Worm (Caenorhabditis elegans) whole organism, midembryonic: ENCODE data around the gene C34F6.11.

ENCODE experiments used
- T22C8.4 ChIP-seq: fragments of 200-800 bp; sonication (Bioruptor generic); IDR thresholded peaks from 2 replicates; pipeline ENCODE4 v1.3.6; 2022; ENCODE audit warnings: missing genetic modification characterization, missing compliant biosample characterization
- cog-1 ChIP-seq: sonication (generic microtip); optimal IDR thresholded peaks from 2 replicates; lab custom pipeline; 2016; ENCODE audit warnings: missing genetic modification characterization, missing compliant biosample characterization
- flt-1 ChIP-seq: fragments of 200-800 bp; sonication (Bioruptor generic); IDR thresholded peaks from 2 replicates; pipeline ENCODE4 v1.3.6; 2022; ENCODE audit warnings: missing genetic modification characterization, missing compliant biosample characterization
- klf-2 ChIP-seq: fragments of 200-800 bp; sonication (Bioruptor generic); conservative IDR thresholded peaks from 2 replicates; pipeline ENCODE4 v1.3.6; 2022; ENCODE audit warnings: missing genetic modification reagents, missing genetic modification characterization, missing compliant biosample characterization
- med-1 ChIP-seq: sonication (generic microtip); optimal IDR thresholded peaks from 2 replicates; lab custom pipeline; 2017; ENCODE audit warnings: missing genetic modification characterization, mild to moderate bottlenecking, missing compliant biosample characterization, antibody characterized with exemption, missing genetic modification reagents; ENCODE audit not compliant: insufficient read depth
- ref-1 ChIP-seq: fragments of 200-800 bp; sonication (Bioruptor generic); conservative IDR thresholded peaks from 2 replicates; pipeline ENCODE4 v1.3.6; 2022; ENCODE audit warnings: missing genetic modification reagents, missing genetic modification characterization, missing compliant biosample characterization
- tab-1 ChIP-seq: fragments of 200-800 bp; sonication (Bioruptor generic); IDR thresholded peaks from 2 replicates; pipeline ENCODE4 v1.3.6; 2022; ENCODE audit warnings: missing genetic modification characterization, missing compliant biosample characterization
- ztf-29 ChIP-seq: fragments of 200-800 bp; sonication (Bioruptor generic); IDR thresholded peaks from 2 replicates; pipeline ENCODE4 v1.3.6; 2022; ENCODE audit warnings: missing genetic modification reagents, missing genetic modification characterization, missing compliant biosample characterization

ce11 chrX:11189515-11189914, 14.2 kb downstream of the C34F6.11 start, which contains the start of gene F13D2.1:
- TF ChIP-seq ztf-29 (no peak), flt-1 (GFP tag; lab: Robert Waterston, UW) (no peak), klf-2 (GFP tag; lab: Robert Waterston, UW) (no peak), med-1 (no peak), tab-1 (GFP tag; lab: Robert Waterston, UW) (no peak), cog-1 (tag; lab: Kevin White, UChicago) (no peak), T22C8.4 (no peak), ref-1 (GFP tag; lab: Robert Waterston, UW) (no peak)
